Fruit fly (Drosophila melanogaster) whole organism, embryonic: Measurements from ENCODE around the gene ova.
A peak's percentile ranks its signal among the peaks of the same experiment; 100 is the strongest.

ENCODE experiments used
- Aef1 ChIP-seq: fragments of 200-800 bp; sonication (Bioruptor generic); IDR thresholded peaks from 3 replicates; pipeline ENCODE4 v1.3.6; 2022; ENCODE audit warnings: missing biosample characterization, missing genetic modification characterization
- BEAF-32 ChIP-seq: fragments of 200-800 bp; sonication (Bioruptor generic); optimal IDR thresholded peaks from 3 replicates; lab custom pipeline; 2017; ENCODE audit warnings: missing biosample characterization, missing genetic modification characterization, mild to moderate bottlenecking, moderate library complexity, missing genetic modification reagents
- Bgb ChIP-seq: fragments of 200-800 bp; sonication (Bioruptor generic); IDR thresholded peaks from 2 replicates; pipeline ENCODE4 v1.3.6; 2022; ENCODE audit warnings: missing biosample characterization, missing genetic modification characterization; ENCODE audit not compliant: partially characterized antibody
- CG10462 ChIP-seq: fragments of 200-800 bp; sonication (Bioruptor generic); optimal IDR thresholded peaks from 2 replicates; lab custom pipeline; 2016; ENCODE audit warnings: missing biosample characterization, missing genetic modification characterization
- CG12104 ChIP-seq: fragments of 200-800 bp; sonication (Bioruptor generic); optimal IDR thresholded peaks from 3 replicates; lab custom pipeline; 2016; ENCODE audit warnings: missing biosample characterization, missing genetic modification characterization
- CG13123 ChIP-seq: fragments of 200-800 bp; sonication (Bioruptor generic); optimal IDR thresholded peaks from 2 replicates; lab custom pipeline; 2016; ENCODE audit warnings: missing biosample characterization, missing genetic modification characterization
- CG13287 ChIP-seq: fragments of 200-800 bp; sonication (Bioruptor generic); IDR thresholded peaks from 2 replicates; pipeline ENCODE4 v1.3.6; 2022; ENCODE audit warnings: missing biosample characterization, missing genetic modification characterization; ENCODE audit not compliant: partially characterized antibody
- CG13775 ChIP-seq: fragments of 200-800 bp; sonication (Bioruptor generic); optimal IDR thresholded peaks from 3 replicates; lab custom pipeline; 2017; ENCODE audit warnings: missing biosample characterization, mild to moderate bottlenecking, missing genetic modification characterization
- CG15073 ChIP-seq: fragments of 200-800 bp; sonication (Bioruptor generic); optimal IDR thresholded peaks from 2 replicates; lab custom pipeline; 2016; ENCODE audit warnings: missing biosample characterization, missing genetic modification characterization
- CG15601 ChIP-seq: fragments of 200-800 bp; sonication (Bioruptor generic); optimal IDR thresholded peaks from 3 replicates; lab custom pipeline; 2019; ENCODE audit warnings: missing biosample characterization, mild to moderate bottlenecking, missing genetic modification characterization, moderate library complexity
- CG17359 ChIP-seq: fragments of 200-800 bp; sonication (Bioruptor generic); optimal IDR thresholded peaks from 3 replicates; lab custom pipeline; 2018; ENCODE audit warnings: missing biosample characterization, mild to moderate bottlenecking, missing genetic modification characterization, moderate library complexity
- CG17612 ChIP-seq: fragments of 200-800 bp; sonication (Bioruptor generic); IDR thresholded peaks from 2 replicates; pipeline ENCODE4 v1.3.6; 2022; ENCODE audit warnings: missing biosample characterization, missing genetic modification characterization
- CG18011 ChIP-seq: fragments of 200-800 bp; sonication (Bioruptor generic); optimal IDR thresholded peaks from 2 replicates; lab custom pipeline; 2017; ENCODE audit warnings: missing biosample characterization, missing genetic modification characterization, mild to moderate bottlenecking, moderate library complexity, missing genotype
- CG18262 ChIP-seq: fragments of 200-800 bp; optimal IDR thresholded peaks from 3 replicates; lab custom pipeline; 2019; ENCODE audit warnings: missing biosample characterization, mild to moderate bottlenecking, missing genetic modification characterization, moderate library complexity
- CG2116 ChIP-seq: fragments of 200-800 bp; sonication (Bioruptor generic); optimal IDR thresholded peaks from 3 replicates; lab custom pipeline; 2018; ENCODE audit warnings: missing biosample characterization, mild to moderate bottlenecking, missing genetic modification characterization
- CG2875 ChIP-seq: fragments of 200-800 bp; sonication (Bioruptor generic); optimal IDR thresholded peaks from 2 replicates; lab custom pipeline; 2017; ENCODE audit warnings: missing biosample characterization, mild to moderate bottlenecking, missing genetic modification characterization, missing genetic modification reagents
- CG2889 ChIP-seq: fragments of 200-800 bp; sonication (Bioruptor generic); IDR thresholded peaks from 3 replicates; pipeline ENCODE4 v1.3.6; 2022; ENCODE audit warnings: missing biosample characterization, missing genetic modification characterization
- CG30020 ChIP-seq: fragments of 200-800 bp; optimal IDR thresholded peaks from 2 replicates; lab custom pipeline; 2019; ENCODE audit warnings: missing biosample characterization, mild to moderate bottlenecking, missing genetic modification characterization, moderate library complexity
- CG32767 ChIP-seq: fragments of 200-800 bp; sonication (Bioruptor generic); IDR thresholded peaks from 2 replicates; pipeline ENCODE4 v1.3.6; 2022; ENCODE audit warnings: missing biosample characterization, missing genetic modification characterization
- CG4424 ChIP-seq: fragments of 200-800 bp; sonication (Bioruptor generic); optimal IDR thresholded peaks from 3 replicates; lab custom pipeline; 2016; ENCODE audit warnings: missing biosample characterization, missing genetic modification characterization
- CG4730 ChIP-seq: fragments of 200-800 bp; sonication (Bioruptor generic); IDR thresholded peaks from 2 replicates; pipeline ENCODE4 v1.3.6; 2022; ENCODE audit warnings: missing biosample characterization, missing genetic modification characterization
- CG7745 ChIP-seq: fragments of 200-800 bp; sonication (Bioruptor generic); optimal IDR thresholded peaks from 2 replicates; lab custom pipeline; 2018; ENCODE audit warnings: missing biosample characterization, mild to moderate bottlenecking, missing genetic modification characterization, moderate library complexity
- CG8089 ChIP-seq: fragments of 200-800 bp; sonication (Bioruptor generic); optimal IDR thresholded peaks from 3 replicates; lab custom pipeline; 2016; ENCODE audit warnings: missing biosample characterization, missing genetic modification characterization
- D19A ChIP-seq: fragments of 200-800 bp; optimal IDR thresholded peaks from 3 replicates; lab custom pipeline; 2019; ENCODE audit warnings: missing biosample characterization, mild to moderate bottlenecking, missing genetic modification characterization, moderate library complexity
- Drgx ChIP-seq: fragments of 200-800 bp; sonication (Bioruptor generic); IDR thresholded peaks from 2 replicates; pipeline ENCODE4 v1.3.6; 2022; ENCODE audit warnings: missing biosample characterization, missing genetic modification characterization
- Eip74EF ChIP-seq, 2 experiments: fragments of 200-800 bp in 1 of 2; fragments of >200 bp in 1 of 2; sonication (Bioruptor generic) in 1 of 2; optimal IDR thresholded peaks; 2 replicates each; lab custom pipeline; 2017 to 2019; ENCODE audit warnings: missing biosample characterization in 2 of 2, missing genetic modification characterization in 2 of 2, mild to moderate bottlenecking in 1 of 2, moderate library complexity in 1 of 2
- Elba2 ChIP-seq: fragments of 200-800 bp; sonication (Bioruptor generic); optimal IDR thresholded peaks from 3 replicates; lab custom pipeline; 2016; ENCODE audit warnings: missing biosample characterization, missing genetic modification characterization
- GATAe ChIP-seq: fragments of 200-800 bp; sonication (Bioruptor generic); conservative IDR thresholded peaks from 2 replicates; pipeline ENCODE4 v1.3.6; 2022; ENCODE audit warnings: missing biosample characterization, missing genetic modification characterization
- Hmr ChIP-seq: fragments of 200-800 bp; sonication (Bioruptor generic); optimal IDR thresholded peaks from 3 replicates; lab custom pipeline; 2017; ENCODE audit warnings: mild to moderate bottlenecking, missing biosample characterization, missing genetic modification reagents, missing genetic modification characterization
- MESR4 ChIP-seq: fragments of 200-800 bp; sonication (Bioruptor generic); optimal IDR thresholded peaks from 2 replicates; lab custom pipeline; 2018; ENCODE audit warnings: missing biosample characterization, mild to moderate bottlenecking, missing genetic modification characterization, moderate library complexity
- Myb ChIP-seq: fragments of 200-800 bp; sonication (Bioruptor generic); optimal IDR thresholded peaks from 2 replicates; lab custom pipeline; 2016; ENCODE audit warnings: missing biosample characterization, missing genetic modification characterization
- Sry-δ ChIP-seq: fragments of 200-800 bp; sonication (Bioruptor generic); optimal IDR thresholded peaks from 2 replicates; lab custom pipeline; 2016; ENCODE audit warnings: missing biosample characterization, missing genetic modification characterization
- Stat92E ChIP-seq, 3 experiments: fragments of >200 bp in 2 of 3; fragments of 200-800 bp in 1 of 3; sonication (Bioruptor generic) in 1 of 3; optimal IDR thresholded peaks; 2 replicates each; lab custom pipeline; 2017 to 2019; ENCODE audit warnings: missing biosample characterization in 3 of 3, missing genetic modification characterization in 3 of 3, mild to moderate bottlenecking in 1 of 3, moderate library complexity in 1 of 3
- TFAM ChIP-seq: fragments of 200-800 bp; sonication (Bioruptor generic); optimal IDR thresholded peaks from 2 replicates; lab custom pipeline; 2017; ENCODE audit warnings: missing biosample characterization, missing genetic modification characterization, inconsistent platforms
- Taf1 ChIP-seq: fragments of 200-800 bp; sonication (Bioruptor generic); IDR thresholded peaks from 2 replicates; pipeline ENCODE4 v1.3.6; 2022; ENCODE audit warnings: missing biosample characterization, missing genetic modification characterization
- Vsx1 ChIP-seq: fragments of 200-800 bp; sonication (Bioruptor generic); optimal IDR thresholded peaks from 2 replicates; lab custom pipeline; 2017; ENCODE audit warnings: missing biosample characterization, mild to moderate bottlenecking, missing genetic modification characterization, missing genetic modification reagents
- br ChIP-seq: fragments of >200 bp; optimal IDR thresholded peaks from 2 replicates; lab custom pipeline; 2017
- esg ChIP-seq: fragments of 200-800 bp; sonication (Bioruptor generic); conservative IDR thresholded peaks from 2 replicates; pipeline ENCODE4 v1.3.6; 2022; ENCODE audit warnings: missing biosample characterization, missing genetic modification characterization
- fd3F ChIP-seq: fragments of 200-800 bp; sonication (Bioruptor generic); optimal IDR thresholded peaks from 2 replicates; lab custom pipeline; 2018; ENCODE audit warnings: missing biosample characterization, mild to moderate bottlenecking, missing genetic modification characterization, moderate library complexity
- fru ChIP-seq: fragments of >200 bp; optimal IDR thresholded peaks from 2 replicates; lab custom pipeline; 2017
- gro ChIP-seq: fragments of 200-800 bp; sonication (Bioruptor generic); optimal IDR thresholded peaks from 2 replicates; lab custom pipeline; 2016; ENCODE audit warnings: missing biosample characterization, missing genetic modification characterization
- lbe ChIP-seq: fragments of 200-800 bp; sonication (Bioruptor generic); optimal IDR thresholded peaks from 2 replicates; lab custom pipeline; 2016; ENCODE audit warnings: missing biosample characterization, mild to moderate bottlenecking, missing genetic modification characterization
- mld ChIP-seq: fragments of 200-800 bp; sonication (Bioruptor generic); IDR thresholded peaks from 3 replicates; pipeline ENCODE4 v1.3.6; 2022; ENCODE audit warnings: missing biosample characterization, missing genetic modification characterization; ENCODE audit not compliant: partially characterized antibody
- nerfin-2 ChIP-seq: fragments of 200-800 bp; sonication (Bioruptor generic); IDR thresholded peaks from 2 replicates; pipeline ENCODE4 v1.3.6; 2022; ENCODE audit warnings: missing biosample characterization, missing genetic modification characterization; ENCODE audit not compliant: partially characterized antibody
- pnt ChIP-seq: fragments of 200-800 bp; sonication (Bioruptor generic); optimal IDR thresholded peaks from 3 replicates; lab custom pipeline; 2016; ENCODE audit warnings: missing biosample characterization, missing genetic modification characterization
- prd ChIP-seq, 3 experiments: fragments of >200 bp in 2 of 3; fragments of 200-800 bp in 1 of 3; sonication (Bioruptor generic) in 1 of 3; optimal IDR thresholded peaks in 2 of 3; IDR thresholded peaks in 1 of 3; 2 replicates in 2 of 3; 3 replicates in 1 of 3; pipeline versions ENCODE4 v1.3.6 to Lab custom; 2017 to 2022; ENCODE audit warnings: missing biosample characterization in 1 of 3, missing genetic modification characterization in 1 of 3
- salm ChIP-seq: fragments of 200-800 bp; sonication (Bioruptor generic); optimal IDR thresholded peaks from 2 replicates; lab custom pipeline; 2018; ENCODE audit warnings: missing biosample characterization, mild to moderate bottlenecking, missing genetic modification characterization
- slbo ChIP-seq: fragments of 200-800 bp; sonication (Bioruptor generic); IDR thresholded peaks from 2 replicates; pipeline ENCODE4 v1.3.6; 2022; ENCODE audit warnings: missing biosample characterization, missing genetic modification characterization
- twi ChIP-seq: fragments of 200-800 bp; optimal IDR thresholded peaks from 2 replicates; lab custom pipeline; 2019; ENCODE audit warnings: missing biosample characterization, mild to moderate bottlenecking, missing genetic modification characterization, moderate library complexity
- zfh1 ChIP-seq: fragments of 200-800 bp; sonication (Bioruptor generic); IDR thresholded peaks from 3 replicates; pipeline ENCODE4 v1.3.6; 2022; ENCODE audit warnings: missing biosample characterization, missing genetic modification characterization

ova gene

dm6 chr2L:10203933-10204509, 27.5 kb downstream of the ova start, which contains the start of gene CG34159 (continued):
- TF ChIP-seq CG15601 (tag; lab: Kevin White, UChicago) = no peak
- TF ChIP-seq slbo (GFP tag; lab: Robert Waterston, UW) = no peak
- TF ChIP-seq CG13287 = no peak; the same call in 1 of the 2 replicates
- TF ChIP-seq CG13775 (GFP tag; lab: Kevin White, UChicago) = no peak
- no peak for TF ChIP-seq Hmr
- no peak for TF ChIP-seq CG4730 (GFP tag; lab: Robert Waterston, UW)
- TF ChIP-seq Myb (GFP tag; lab: Kevin White, UChicago) = peak; percentile 56
- no peak for TF ChIP-seq Drgx (GFP tag; lab: Robert Waterston, UW)
- no peak for TF ChIP-seq salm (tag; lab: Kevin White, UChicago)
- TF ChIP-seq prd (optimal IDR thresholded peaks at IDR 0.05; lab: Kevin White, UChicago) = no peak
- TF ChIP-seq prd (GFP tag; IDR thresholded peaks at IDR 0.05; lab: Robert Waterston, UW) = no peak
- TF ChIP-seq CG30020 (tag; lab: Kevin White, UChicago) = peak; percentile 64
- TF ChIP-seq zfh1 = no peak
- TF ChIP-seq Bgb = no peak
- no peak for TF ChIP-seq pnt
- no peak for TF ChIP-seq CG12104
- TF ChIP-seq CG18011 (GFP tag; lab: Kevin White, UChicago) = no peak
- TF ChIP-seq CG18262 (tag; lab: Kevin White, UChicago) = no peak
- TF ChIP-seq CG2889 = no peak
- TF ChIP-seq Vsx1 = no peak
- TF ChIP-seq gro (GFP tag; lab: Kevin White, UChicago) = no peak
- TF ChIP-seq CG13123 (GFP tag; lab: Kevin White, UChicago) = no peak
- no peak for TF ChIP-seq CG17612 (GFP tag; lab: Robert Waterston, UW)
- no peak for TF ChIP-seq CG8089 (GFP tag; lab: Kevin White, UChicago)
- TF ChIP-seq TFAM (GFP tag; lab: Kevin White, UChicago) = no peak
- TF ChIP-seq mld (GFP tag; lab: Robert Waterston, UW) = no peak
- no peak for TF ChIP-seq CG7745
- no peak for TF ChIP-seq D19A
- TF ChIP-seq GATAe (GFP tag; lab: Robert Waterston, UW) = no peak
- TF ChIP-seq nerfin-2 (GFP tag; lab: Robert Waterston, UW) = no peak
- TF ChIP-seq lbe (GFP tag; lab: Kevin White, UChicago) = peak; percentile 43
- no peak for TF ChIP-seq Eip74EF (GFP tag; optimal IDR thresholded peaks at IDR 0.05; lab: Kevin White, UChicago)
- TF ChIP-seq br (lab: Kevin White, UChicago) = no peak
- TF ChIP-seq Sry-δ (GFP tag; lab: Kevin White, UChicago) = no peak
- no peak for TF ChIP-seq esg
- no peak for TF ChIP-seq twi
- no peak for TF ChIP-seq fd3F
- TF ChIP-seq fru (lab: Kevin White, UChicago) = no peak
- peak; percentile 90 for TF ChIP-seq MESR4 (GFP tag; lab: Kevin White, UChicago)
- peak; percentile 18 for TF ChIP-seq CG2116 (GFP tag; lab: Kevin White, UChicago)
- TF ChIP-seq CG4424 (GFP tag; lab: Kevin White, UChicago) = no peak
- TF ChIP-seq Aef1 (GFP tag; lab: Robert Waterston, UW) = no peak
- no peak for TF ChIP-seq CG10462
- TF ChIP-seq Stat92E (GFP tag; optimal IDR thresholded peaks at IDR 0.05; lab: Kevin White, UChicago) = no peak
- no peak for TF ChIP-seq Taf1
- no peak for TF ChIP-seq CG15073
- no peak for TF ChIP-seq Elba2 (GFP tag; lab: Kevin White, UChicago)
- no peak for TF ChIP-seq CG2875 (GFP tag; lab: Kevin White, UChicago)
- TF ChIP-seq CG32767 (GFP tag; lab: Robert Waterston, UW) = no peak
- TF ChIP-seq CG17359 (tag; lab: Kevin White, UChicago) = no peak
- TF ChIP-seq BEAF-32 = peak; percentile 9
